Worm (Caenorhabditis elegans): ENCODE results near the gene vps-39.

ce11 chrV:14013638-14014037 is 24.5 kb downstream of the vps-39 start:
- no peak for TF ChIP-seq ama-1 (optimal IDR thresholded peaks at IDR 0.05)
- no peak for TF ChIP-seq hmbx-1 (tag; optimal IDR thresholded peaks at IDR 0.05)
- no peak for TF ChIP-seq flt-1 (GFP tag; IDR thresholded peaks at IDR 0.05)
- TF ChIP-seq hnd-1 (tag; optimal IDR thresholded peaks at IDR 0.05): no peak
- TF ChIP-seq ceh-13 (GFP tag; optimal IDR thresholded peaks at IDR 0.05): no peak
- no peak for TF ChIP-seq aly-1 (tag; optimal IDR thresholded peaks at IDR 0.05)
- TF ChIP-seq sea-1 (GFP tag; conservative IDR thresholded peaks at IDR 0.05): no peak
- TF ChIP-seq F13C5.2 (tag; optimal IDR thresholded peaks at IDR 0.05): no peak
- no peak for TF ChIP-seq ets-7 (tag; optimal IDR thresholded peaks at IDR 0.05)
- TF ChIP-seq B0310.2 (tag; optimal IDR thresholded peaks at IDR 0.05): no peak
- no peak for TF ChIP-seq tra-4 (tag; optimal IDR thresholded peaks at IDR 0.05)
- TF ChIP-seq tbx-11 (GFP tag; IDR thresholded peaks at IDR 0.05): no peak
- no peak for TF ChIP-seq ceh-36 (tag; optimal IDR thresholded peaks at IDR 0.05)
